Worm (Caenorhabditis elegans) whole organism, L3 larva: Measurements from ENCODE around the gene F17C11.4.
A peak's percentile ranks its signal among the peaks of the same experiment; 100 is the strongest.

Experiments used
- R02D3.7 ChIP-seq: fragments of 150-350 bp; optimal IDR thresholded peaks from 2 replicates; lab custom pipeline; 2014; ENCODE audit warnings: missing biosample characterization, missing genetic modification characterization
- ZK546.5 ChIP-seq: sonication (generic microtip); optimal IDR thresholded peaks from 2 replicates; lab custom pipeline; 2017; ENCODE audit warnings: missing biosample characterization, missing genetic modification characterization
- ama-1 ChIP-seq: fragments of 150-350 bp; optimal IDR thresholded peaks from 2 replicates; lab custom pipeline; 2018
- ceh-28 ChIP-seq: fragments of 150-350 bp; optimal IDR thresholded peaks from 2 replicates; lab custom pipeline; 2014; ENCODE audit warnings: missing biosample characterization, missing genetic modification reagents, missing genetic modification characterization
- ceh-82 ChIP-seq: fragments of 150-350 bp; optimal IDR thresholded peaks from 2 replicates; lab custom pipeline; 2014; ENCODE audit warnings: missing biosample characterization, missing genetic modification characterization
- ceh-9 ChIP-seq: sonication (generic microtip); optimal IDR thresholded peaks from 2 replicates; lab custom pipeline; 2018; ENCODE audit warnings: missing biosample characterization, missing genetic modification characterization
- daf-12 ChIP-seq: fragments of 150-350 bp; optimal IDR thresholded peaks from 2 replicates; lab custom pipeline; 2014; ENCODE audit warnings: missing biosample characterization, missing genetic modification reagents, missing genetic modification characterization
- elt-1 ChIP-seq: fragments of 150-350 bp; optimal IDR thresholded peaks from 2 replicates; lab custom pipeline; 2014; ENCODE audit warnings: missing biosample characterization, missing genetic modification characterization
- elt-2 ChIP-seq: sonication (generic microtip); optimal IDR thresholded peaks from 2 replicates; lab custom pipeline; 2016; ENCODE audit warnings: missing genetic modification reagents, mild to moderate bottlenecking, missing genetic modification characterization, missing compliant biosample characterization
- elt-3 ChIP-seq, 3 experiments: fragments of 150-350 bp in 1 of 3; sonication (generic microtip) in 2 of 3; optimal IDR thresholded peaks; 2 replicates in 2 of 3; 4 replicates in 1 of 3; lab custom pipeline; 2014 to 2017; ENCODE audit warnings: missing biosample characterization in 3 of 3, missing genetic modification characterization in 3 of 3
- eor-1 ChIP-seq, 2 experiments: fragments of 150-350 bp; optimal IDR thresholded peaks; 2 replicates each; lab custom pipeline; 2014 to 2018; ENCODE audit warnings: missing biosample characterization in 2 of 2, missing genetic modification characterization in 2 of 2
- fkh-10 ChIP-seq: sonication (generic microtip); optimal IDR thresholded peaks from 2 replicates; lab custom pipeline; 2017; ENCODE audit warnings: missing biosample characterization, missing genetic modification reagents, missing genetic modification characterization
- fkh-2 ChIP-seq: fragments of 150-350 bp; optimal IDR thresholded peaks from 2 replicates; lab custom pipeline; 2014; ENCODE audit warnings: missing biosample characterization, missing genetic modification reagents, missing genetic modification characterization
- fos-1 ChIP-seq: fragments of 150-350 bp; optimal IDR thresholded peaks from 2 replicates; lab custom pipeline; 2014; ENCODE audit warnings: missing biosample characterization, missing genetic modification characterization
- lin-39 ChIP-seq: fragments of 150-350 bp; optimal IDR thresholded peaks from 2 replicates; lab custom pipeline; 2018; ENCODE audit warnings: missing biosample characterization, missing genetic modification reagents, missing genetic modification characterization
- lsy-12 ChIP-seq: sonication (generic microtip); optimal IDR thresholded peaks from 2 replicates; lab custom pipeline; 2016; ENCODE audit warnings: mild to moderate bottlenecking, missing genetic modification characterization, missing compliant biosample characterization
- mdl-1 ChIP-seq: fragments of 150-350 bp; optimal IDR thresholded peaks from 2 replicates; lab custom pipeline; 2014; ENCODE audit warnings: missing biosample characterization, missing genetic modification characterization
- mml-1 ChIP-seq: fragments of 150-350 bp; sonication (generic microtip); optimal IDR thresholded peaks from 3 replicates; lab custom pipeline; 2014; ENCODE audit warnings: missing biosample characterization, missing genetic modification characterization
- nfya-1 ChIP-seq: sonication (generic microtip); optimal IDR thresholded peaks from 2 replicates; lab custom pipeline; 2017; ENCODE audit warnings: missing genetic modification characterization, mild to moderate bottlenecking, missing compliant biosample characterization, antibody characterized with exemption, moderate library complexity; ENCODE audit not compliant: insufficient read depth
- nhr-11 ChIP-seq: fragments of 150-350 bp; optimal IDR thresholded peaks from 2 replicates; lab custom pipeline; 2014; ENCODE audit warnings: missing biosample characterization, missing genetic modification characterization
- nhr-12 ChIP-seq: fragments of 150-350 bp; optimal IDR thresholded peaks from 2 replicates; lab custom pipeline; 2014; ENCODE audit warnings: missing biosample characterization, missing genetic modification characterization
- nhr-23 ChIP-seq: fragments of 150-350 bp; optimal IDR thresholded peaks from 2 replicates; lab custom pipeline; 2014; ENCODE audit warnings: missing biosample characterization, missing genetic modification reagents, missing genetic modification characterization
- nhr-25 ChIP-seq: sonication (generic microtip); optimal IDR thresholded peaks from 2 replicates; lab custom pipeline; 2017; ENCODE audit warnings: missing biosample characterization, missing genetic modification characterization
- nhr-43 ChIP-seq: sonication (generic microtip); optimal IDR thresholded peaks from 2 replicates; lab custom pipeline; 2016; ENCODE audit warnings: mild to moderate bottlenecking, missing genetic modification characterization, missing compliant biosample characterization; ENCODE audit not compliant: poor library complexity, severe bottlenecking
- nhr-76 ChIP-seq: fragments of 150-350 bp; sonication (generic microtip); optimal IDR thresholded peaks from 5 replicates; lab custom pipeline; 2014; ENCODE audit warnings: missing biosample characterization, missing genetic modification characterization
- nhr-77 ChIP-seq: fragments of 150-350 bp; optimal IDR thresholded peaks from 2 replicates; lab custom pipeline; 2014; ENCODE audit warnings: missing biosample characterization, missing genetic modification characterization
- pha-4 ChIP-seq: fragments of 150-350 bp; optimal IDR thresholded peaks from 2 replicates; lab custom pipeline; 2014; ENCODE audit warnings: missing biosample characterization, missing genetic modification reagents, missing genetic modification characterization
- pqm-1 ChIP-seq: fragments of 150-350 bp; optimal IDR thresholded peaks from 2 replicates; lab custom pipeline; 2017; ENCODE audit warnings: missing biosample characterization, missing genetic modification characterization, inconsistent platforms
- tbx-2 ChIP-seq: sonication (generic microtip); optimal IDR thresholded peaks from 2 replicates; lab custom pipeline; 2016; ENCODE audit warnings: mild to moderate bottlenecking, missing genetic modification characterization, missing compliant biosample characterization
- unc-39 ChIP-seq: sonication (generic microtip); optimal IDR thresholded peaks from 4 replicates; lab custom pipeline; 2017; ENCODE audit warnings: missing biosample characterization, missing genetic modification characterization
- zag-1 ChIP-seq: fragments of 150-350 bp; optimal IDR thresholded peaks from 2 replicates; lab custom pipeline; 2014; ENCODE audit warnings: missing biosample characterization, missing genetic modification characterization
- ztf-11 ChIP-seq: fragments of 150-350 bp; optimal IDR thresholded peaks from 2 replicates; lab custom pipeline; 2014; ENCODE audit warnings: missing biosample characterization, missing genetic modification characterization
- ztf-4 ChIP-seq: fragments of 150-350 bp; optimal IDR thresholded peaks from 2 replicates; lab custom pipeline; 2014; ENCODE audit warnings: missing biosample characterization, missing genetic modification characterization

The F17C11.4 gene

ce11 chrV:10925658-10926057 lies 26.0 kb upstream of the F17C11.4 start:
- TF ChIP-seq ZK546.5 (tag; lab: Kevin White, UChicago) = no peak
- no peak for TF ChIP-seq ceh-28 (tag; lab: Kevin White, UChicago)
- TF ChIP-seq lsy-12 (tag; lab: Kevin White, UChicago) = no peak
- no peak for TF ChIP-seq nhr-76 (tag; lab: Kevin White, UChicago)
- no peak for TF ChIP-seq fkh-2 (tag; lab: Kevin White, UChicago)
- no peak for TF ChIP-seq unc-39 (tag; lab: Kevin White, UChicago)
- TF ChIP-seq fkh-10 (GFP tag; lab: Kevin White, UChicago) = no peak

DNA sequence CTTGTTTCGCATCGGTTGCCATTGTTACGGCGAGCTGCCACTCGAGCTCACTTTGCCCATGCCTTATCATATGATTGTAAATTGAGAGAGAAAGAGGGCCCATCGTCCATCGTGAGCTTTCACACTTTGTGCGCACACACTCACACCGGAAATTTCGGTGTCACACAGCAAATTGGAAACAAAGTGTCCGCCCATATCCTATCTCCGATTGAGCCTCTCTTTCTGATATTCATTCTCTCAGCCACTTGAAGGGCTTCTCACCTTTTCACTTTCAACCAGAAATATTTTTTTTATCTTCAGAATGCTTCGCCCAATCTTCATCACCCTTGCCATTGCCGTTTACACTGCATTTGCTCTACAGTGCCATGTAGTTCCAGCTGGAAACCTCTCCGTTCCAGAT lies 22.1 kb upstream of the F17C11.4 start, which contains the start of gene F58B4.3:
Gene F58B4.3, plus strand, starts transcription at position 301 of the 400 bp plus-strand sequence.
- TF ChIP-seq ceh-82 (tag; lab: Kevin White, UChicago) (no peak), lin-39 (tag; lab: Kevin White, UChicago) (no peak), ama-1 (no peak), nhr-12 (no peak)

DNA sequence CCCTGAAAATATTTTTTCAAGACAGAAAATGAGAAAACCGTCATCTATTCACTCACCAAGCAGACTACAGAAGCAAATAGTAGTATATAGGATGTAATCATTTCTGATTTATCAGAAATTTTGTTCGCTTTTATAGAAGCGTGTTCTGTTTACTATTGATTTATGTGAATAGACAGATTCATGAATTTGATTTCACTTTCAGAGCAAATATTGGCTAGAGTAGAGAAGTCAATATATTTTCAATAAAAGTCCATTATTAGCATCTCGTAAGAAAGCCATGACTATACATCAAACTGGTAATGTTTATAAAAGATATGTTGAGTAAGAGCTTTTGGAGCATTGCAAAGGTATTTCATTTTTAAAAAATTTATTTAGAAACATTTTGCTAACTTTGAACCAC lies 20.5 kb upstream of the F17C11.4 start, which contains the start of gene scvp-1:
Gene scvp-1, minus strand, starts transcription at position 101 of the 400 bp plus-strand sequence.
- TF ChIP-seq nhr-12 (no peak), nhr-43 (no peak), nfya-1 (tag; lab: Kevin White, UChicago) (no peak), mdl-1 (tag; lab: Kevin White, UChicago) (no peak), ZK546.5 (tag; lab: Kevin White, UChicago) (no peak)
- TF ChIP-seq, all 47 proteins: peak for 0

DNA sequence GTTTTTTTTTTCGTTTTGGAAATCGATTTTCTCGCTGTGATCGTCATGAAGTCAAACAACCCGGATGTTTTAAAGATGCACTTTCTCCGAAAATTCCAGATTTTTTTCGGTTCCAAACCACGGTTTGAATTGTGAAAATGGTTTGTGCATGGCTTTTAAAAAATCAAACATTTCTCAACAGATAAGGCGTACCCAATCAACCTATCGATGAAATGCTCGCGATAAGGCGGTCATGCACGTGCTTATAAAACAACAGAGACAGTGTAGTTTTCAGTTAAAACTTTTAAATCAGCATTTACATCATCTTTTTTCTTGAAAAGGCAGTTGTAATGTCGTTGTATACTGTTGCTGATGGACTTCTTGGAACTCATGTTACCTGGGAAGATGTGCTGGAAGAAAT lies 19.2 kb upstream of the F17C11.4 start, which contains the start of gene F58B4.5:
Gene F58B4.5, plus strand, starts transcription at position 283 of the 400 bp plus-strand sequence.
- TF ChIP-seq pqm-1 (peak; percentile 29), elt-2 (peak; percentile 94), mml-1 (tag; lab: Kevin White, UChicago) (no peak), lin-39 (tag; lab: Kevin White, UChicago) (no peak)

ce11 chrV:10936681-10937080 lies 15.0 kb upstream of the F17C11.4 start, which contains the start of gene F17C11.12:
Gene F17C11.12, minus strand, starts transcription at chrV:10936920.
- peak; percentile 91 for TF ChIP-seq elt-2
- TF ChIP-seq lsy-12 (tag; lab: Kevin White, UChicago) = no peak
- TF ChIP-seq elt-1 = no peak
- TF ChIP-seq nhr-76 (tag; lab: Kevin White, UChicago) = no peak
- peak; percentile 86 for TF ChIP-seq pqm-1
- no peak for TF ChIP-seq unc-39 (tag; lab: Kevin White, UChicago)

DNA sequence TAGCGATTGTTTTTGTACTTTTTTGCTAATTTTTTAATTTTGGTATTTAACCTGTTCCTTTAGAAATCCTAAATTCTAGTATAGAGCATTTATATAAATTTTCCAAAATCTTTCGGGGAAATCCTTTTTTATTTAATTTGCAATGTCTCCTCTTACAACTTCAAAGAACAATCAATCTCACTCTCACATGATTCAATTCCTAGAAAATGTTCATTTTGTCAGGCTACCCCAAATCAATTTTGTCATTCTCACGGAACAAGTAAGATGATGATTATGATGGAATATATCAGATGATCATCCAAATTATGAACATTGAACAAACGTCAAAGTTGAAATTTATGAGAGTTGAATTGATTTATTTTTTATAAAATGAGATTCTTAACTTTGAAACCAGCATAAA lies 14.4 kb upstream of the F17C11.4 start:
- TF ChIP-seq unc-39 (tag; lab: Kevin White, UChicago) (no peak), ceh-9 (tag; lab: Kevin White, UChicago) (no peak), nhr-11 (tag; lab: Kevin White, UChicago) (peak; percentile 37), nhr-43 (peak; percentile 42), nhr-25 (no peak), fkh-10 (GFP tag; lab: Kevin White, UChicago) (peak; percentile 85), nhr-23 (tag; lab: Kevin White, UChicago) (peak; percentile 58)

DNA sequence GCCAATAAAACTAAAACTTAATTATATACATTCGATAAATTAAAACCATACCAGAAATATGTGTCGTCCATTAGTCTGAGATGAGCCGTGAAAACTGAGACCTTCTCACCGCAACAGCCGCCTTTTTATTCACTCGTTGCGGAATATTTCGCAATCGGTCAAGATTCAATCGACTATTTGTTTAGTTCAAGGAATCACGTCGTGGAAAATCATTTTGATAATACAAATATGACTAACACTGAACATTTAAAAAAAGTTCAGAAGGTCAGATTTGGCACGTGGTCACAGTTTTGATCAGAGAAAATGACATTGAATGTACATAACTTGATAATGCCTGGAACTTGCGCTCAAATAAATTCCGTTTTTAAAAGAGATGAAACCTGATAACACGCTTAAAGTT lies 12.9 kb upstream of the F17C11.4 start, which contains the start of gene F17C11.11:
Gene F17C11.11, minus strand, starts transcription at position 79 of the 400 bp plus-strand sequence.
- TF ChIP-seq nhr-43 = no peak
- TF ChIP-seq nhr-23 (tag; lab: Kevin White, UChicago) = peak; percentile 4
- no peak for TF ChIP-seq tbx-2 (tag; lab: Kevin White, UChicago)
- TF ChIP-seq pha-4 (tag; lab: Kevin White, UChicago) = peak; percentile 6
- TF ChIP-seq zag-1 (tag; lab: Kevin White, UChicago) = no peak
- TF ChIP-seq pqm-1 = peak; percentile 62
- TF ChIP-seq elt-2 = peak; percentile 77

DNA sequence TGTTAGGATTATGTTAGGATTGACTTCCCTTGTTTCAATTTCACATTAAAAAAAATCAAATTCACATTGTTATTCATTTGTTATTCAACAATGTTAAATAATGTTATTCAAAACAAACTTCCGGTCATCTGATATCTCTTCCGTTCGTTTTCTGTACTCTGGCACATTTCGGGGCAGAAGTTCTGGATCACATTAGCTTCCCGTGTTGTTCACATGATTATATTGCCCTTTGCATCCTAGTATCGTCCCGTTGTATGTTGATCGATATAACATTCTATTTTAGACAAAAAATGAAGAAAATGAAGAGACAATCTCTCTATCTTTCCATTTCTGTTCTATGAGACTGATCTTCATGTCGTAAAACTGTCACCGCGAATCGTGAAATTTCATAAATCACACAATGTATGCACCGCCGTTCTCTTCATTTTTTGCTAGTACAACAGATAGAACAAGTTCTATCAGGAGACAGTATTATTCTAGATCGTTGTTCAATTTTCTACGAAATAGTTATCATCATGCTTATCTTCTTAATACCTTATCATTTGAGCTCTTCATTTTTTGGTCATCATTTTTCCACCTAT lies 11.6 kb upstream of the F17C11.4 start:
- TF ChIP-seq fos-1 (tag; lab: Kevin White, UChicago) (peak; percentile 20), nhr-23 (tag; lab: Kevin White, UChicago) (peak; percentile 36), mdl-1 (tag; lab: Kevin White, UChicago) (no peak), unc-39 (tag; lab: Kevin White, UChicago) (no peak), ztf-11 (tag; lab: Kevin White, UChicago) (no peak), lin-39 (tag; lab: Kevin White, UChicago) (no peak), nhr-25 (peak; percentile 8), pqm-1 (no peak), nfya-1 (tag; lab: Kevin White, UChicago) (no peak), R02D3.7 (tag; lab: Kevin White, UChicago) (no peak), nhr-76 (tag; lab: Kevin White, UChicago) (no peak), ZK546.5 (tag; lab: Kevin White, UChicago) (no peak), elt-3 (tag; optimal IDR thresholded peaks at IDR 0.05; lab: Kevin White, UChicago) (no peak), ceh-82 (tag; lab: Kevin White, UChicago) (no peak), ztf-4 (no peak), nhr-43 (peak; percentile 85), nhr-77 (tag; lab: Kevin White, UChicago) (no peak), daf-12 (no peak), eor-1 (tag; optimal IDR thresholded peaks at IDR 0.05; lab: Kevin White, UChicago) (no peak), ceh-9 (tag; lab: Kevin White, UChicago) (no peak)
